Fruit fly (Drosophila melanogaster) whole organism, embryonic: ENCODE data around the gene Ppat-Dpck.

Experiments used
- BtbVII ChIP-seq: fragments of 200-800 bp; sonication (Bioruptor generic); optimal IDR thresholded peaks from 3 replicates; lab custom pipeline; 2017; ENCODE audit warnings: missing biosample characterization, mild to moderate bottlenecking, missing genetic modification characterization
- CG10209 ChIP-seq: fragments of 200-800 bp; sonication (Bioruptor generic); optimal IDR thresholded peaks from 3 replicates; lab custom pipeline; 2017; ENCODE audit warnings: missing biosample characterization, mild to moderate bottlenecking, missing genetic modification characterization, missing genetic modification reagents
- CG10267 ChIP-seq: fragments of 200-800 bp; sonication (Bioruptor generic); optimal IDR thresholded peaks from 2 replicates; lab custom pipeline; 2018; ENCODE audit warnings: missing biosample characterization, mild to moderate bottlenecking, missing genetic modification characterization, moderate library complexity
- CG12155 ChIP-seq: fragments of 200-800 bp; sonication (Bioruptor generic); optimal IDR thresholded peaks from 3 replicates; lab custom pipeline; 2016; ENCODE audit warnings: missing biosample characterization, missing genetic modification characterization
- CG12659 ChIP-seq: fragments of 200-800 bp; sonication (Bioruptor generic); optimal IDR thresholded peaks from 3 replicates; lab custom pipeline; 2017; ENCODE audit warnings: mild to moderate bottlenecking, missing biosample characterization, missing genetic modification reagents, missing genetic modification characterization
- CG12744 ChIP-seq: fragments of 200-800 bp; sonication (Bioruptor generic); optimal IDR thresholded peaks from 2 replicates; lab custom pipeline; 2016; ENCODE audit warnings: missing biosample characterization, missing genetic modification characterization
- CG13123 ChIP-seq: fragments of 200-800 bp; sonication (Bioruptor generic); optimal IDR thresholded peaks from 2 replicates; lab custom pipeline; 2016; ENCODE audit warnings: missing biosample characterization, missing genetic modification characterization
- CG13624 ChIP-seq: fragments of 200-800 bp; sonication (Bioruptor generic); optimal IDR thresholded peaks from 2 replicates; lab custom pipeline; 2016; ENCODE audit warnings: missing biosample characterization, missing genetic modification characterization
- CG14860 ChIP-seq: fragments of 200-800 bp; sonication (Bioruptor generic); IDR thresholded peaks from 3 replicates; pipeline ENCODE4 v1.3.6; 2022; ENCODE audit warnings: missing biosample characterization, missing genetic modification characterization; ENCODE audit not compliant: partially characterized antibody
- CG15011 ChIP-seq: fragments of 200-800 bp; sonication (Bioruptor generic); optimal IDR thresholded peaks from 3 replicates; lab custom pipeline; 2018; ENCODE audit warnings: missing biosample characterization, mild to moderate bottlenecking, missing genetic modification characterization
- CG18262 ChIP-seq: fragments of 200-800 bp; optimal IDR thresholded peaks from 3 replicates; lab custom pipeline; 2019; ENCODE audit warnings: missing biosample characterization, mild to moderate bottlenecking, missing genetic modification characterization, moderate library complexity
- CG30431 ChIP-seq: fragments of 200-800 bp; sonication (Bioruptor generic); optimal IDR thresholded peaks from 2 replicates; lab custom pipeline; 2017; ENCODE audit warnings: missing biosample characterization, missing genetic modification characterization
- CG32532 ChIP-seq: fragments of 200-800 bp; sonication (Bioruptor generic); IDR thresholded peaks from 2 replicates; pipeline ENCODE4 v1.3.6; 2022; ENCODE audit warnings: missing biosample characterization, missing genetic modification characterization
- CG42726 ChIP-seq: fragments of 200-800 bp; sonication (Bioruptor generic); IDR thresholded peaks from 2 replicates; pipeline ENCODE4 v1.3.6; 2022; ENCODE audit warnings: missing biosample characterization, missing genetic modification characterization; ENCODE audit not compliant: partially characterized antibody
- CG4820 ChIP-seq: fragments of 200-800 bp; sonication (Bioruptor generic); optimal IDR thresholded peaks from 3 replicates; lab custom pipeline; 2016; ENCODE audit warnings: missing biosample characterization, missing genetic modification characterization
- CG6765 ChIP-seq: fragments of 200-800 bp; sonication (Bioruptor generic); optimal IDR thresholded peaks from 3 replicates; lab custom pipeline; 2017; ENCODE audit warnings: missing biosample characterization, mild to moderate bottlenecking, missing genetic modification characterization
- CG9797 ChIP-seq: fragments of 200-800 bp; sonication (Bioruptor generic); optimal IDR thresholded peaks from 3 replicates; lab custom pipeline; 2018; ENCODE audit warnings: missing biosample characterization, mild to moderate bottlenecking, missing genetic modification characterization
- D ChIP-seq, 2 experiments: fragments of 200-800 bp in 1 of 2; fragments of >200 bp in 1 of 2; sonication (Bioruptor generic) in 1 of 2; optimal IDR thresholded peaks; 2 replicates in 1 of 2; 3 replicates in 1 of 2; lab custom pipeline; 2017; ENCODE audit warnings: mild to moderate bottlenecking in 1 of 2, missing biosample characterization in 1 of 2, missing genetic modification characterization in 1 of 2, missing genetic modification reagents in 1 of 2
- Dll ChIP-seq: fragments of 200-800 bp; sonication (Bioruptor generic); IDR thresholded peaks from 4 replicates; pipeline ENCODE4 v1.3.6; 2022; ENCODE audit warnings: missing biosample characterization, missing genetic modification characterization; ENCODE audit not compliant: partially characterized antibody
- Drgx ChIP-seq: fragments of 200-800 bp; sonication (Bioruptor generic); IDR thresholded peaks from 2 replicates; pipeline ENCODE4 v1.3.6; 2022; ENCODE audit warnings: missing biosample characterization, missing genetic modification characterization
- Eip74EF ChIP-seq, 2 experiments: fragments of 200-800 bp in 1 of 2; fragments of >200 bp in 1 of 2; sonication (Bioruptor generic) in 1 of 2; optimal IDR thresholded peaks; 2 replicates each; lab custom pipeline; 2017 to 2019; ENCODE audit warnings: missing biosample characterization in 2 of 2, missing genetic modification characterization in 2 of 2, mild to moderate bottlenecking in 1 of 2, moderate library complexity in 1 of 2
- Elba2 ChIP-seq: fragments of 200-800 bp; sonication (Bioruptor generic); optimal IDR thresholded peaks from 3 replicates; lab custom pipeline; 2016; ENCODE audit warnings: missing biosample characterization, missing genetic modification characterization
- Ets97D ChIP-seq: fragments of 200-800 bp; sonication (Bioruptor generic); optimal IDR thresholded peaks from 3 replicates; lab custom pipeline; 2016; ENCODE audit warnings: missing biosample characterization, missing genetic modification characterization
- GATAe ChIP-seq: fragments of 200-800 bp; sonication (Bioruptor generic); conservative IDR thresholded peaks from 2 replicates; pipeline ENCODE4 v1.3.6; 2022; ENCODE audit warnings: missing biosample characterization, missing genetic modification characterization
- HmgD ChIP-seq: fragments of 200-800 bp; sonication (Bioruptor generic); optimal IDR thresholded peaks from 3 replicates; lab custom pipeline; 2016; ENCODE audit warnings: missing biosample characterization, missing genetic modification characterization
- Hr51 ChIP-seq, 2 experiments: fragments of 200-800 bp; sonication (Bioruptor generic); optimal IDR thresholded peaks; 2 replicates in 1 of 2; 3 replicates in 1 of 2; lab custom pipeline; 2016 to 2018; ENCODE audit warnings: missing biosample characterization in 2 of 2, missing genetic modification characterization in 2 of 2, mild to moderate bottlenecking in 1 of 2, moderate library complexity in 1 of 2
- Kr ChIP-seq: fragments of 200-800 bp; sonication (Bioruptor generic); optimal IDR thresholded peaks from 2 replicates; lab custom pipeline; 2017; ENCODE audit warnings: missing biosample characterization, mild to moderate bottlenecking, missing genetic modification characterization
- Med ChIP-seq: fragments of 200-800 bp; sonication (Bioruptor generic); peaks from one replicate; lab custom pipeline; 2016; ENCODE audit warnings: missing biosample characterization, missing genetic modification characterization, mild to moderate bottlenecking, inconsistent platforms, moderate library complexity
- Mes4 ChIP-seq: fragments of 200-800 bp; sonication (Bioruptor generic); optimal IDR thresholded peaks from 2 replicates; lab custom pipeline; 2016; ENCODE audit warnings: missing biosample characterization, missing genetic modification characterization
- Side ChIP-seq: fragments of 200-800 bp; sonication (Bioruptor generic); optimal IDR thresholded peaks from 2 replicates; lab custom pipeline; 2016; ENCODE audit warnings: missing biosample characterization, missing genetic modification characterization
- Spps ChIP-seq: fragments of 200-800 bp; sonication (Bioruptor generic); optimal IDR thresholded peaks from 2 replicates; lab custom pipeline; 2018; ENCODE audit warnings: missing biosample characterization, mild to moderate bottlenecking, missing genetic modification characterization
- Sry-β ChIP-seq: fragments of 200-800 bp; sonication (Bioruptor generic); optimal IDR thresholded peaks from 2 replicates; lab custom pipeline; 2018; ENCODE audit warnings: missing biosample characterization, mild to moderate bottlenecking, missing genetic modification characterization, moderate library complexity
- Stat92E ChIP-seq, 3 experiments: fragments of >200 bp in 2 of 3; fragments of 200-800 bp in 1 of 3; sonication (Bioruptor generic) in 1 of 3; optimal IDR thresholded peaks; 2 replicates each; lab custom pipeline; 2017 to 2019; ENCODE audit warnings: missing biosample characterization in 3 of 3, missing genetic modification characterization in 3 of 3, mild to moderate bottlenecking in 1 of 3, moderate library complexity in 1 of 3
- ash1 ChIP-seq: fragments of 200-800 bp; sonication (Bioruptor generic); optimal IDR thresholded peaks from 2 replicates; lab custom pipeline; 2018; ENCODE audit warnings: missing biosample characterization, mild to moderate bottlenecking, missing genetic modification characterization
- cato ChIP-seq: fragments of 200-800 bp; sonication (Bioruptor generic); optimal IDR thresholded peaks from 2 replicates; lab custom pipeline; 2016; ENCODE audit warnings: missing biosample characterization, missing genetic modification characterization, borderline replicate concordance
- fd3F ChIP-seq: fragments of 200-800 bp; sonication (Bioruptor generic); optimal IDR thresholded peaks from 2 replicates; lab custom pipeline; 2018; ENCODE audit warnings: missing biosample characterization, mild to moderate bottlenecking, missing genetic modification characterization, moderate library complexity
- fru ChIP-seq: fragments of >200 bp; optimal IDR thresholded peaks from 2 replicates; lab custom pipeline; 2017
- gro ChIP-seq: fragments of 200-800 bp; sonication (Bioruptor generic); optimal IDR thresholded peaks from 2 replicates; lab custom pipeline; 2016; ENCODE audit warnings: missing biosample characterization, missing genetic modification characterization
- kni ChIP-seq: fragments of 200-800 bp; sonication (Bioruptor generic); optimal IDR thresholded peaks from 3 replicates; lab custom pipeline; 2017; ENCODE audit warnings: mild to moderate bottlenecking, missing biosample characterization, missing genetic modification reagents, missing genetic modification characterization
- maf-S ChIP-seq: fragments of 200-800 bp; sonication (Bioruptor generic); optimal IDR thresholded peaks from 2 replicates; lab custom pipeline; 2016; ENCODE audit warnings: missing biosample characterization, missing genetic modification characterization
- odd ChIP-seq: fragments of 200-800 bp; sonication (Bioruptor generic); optimal IDR thresholded peaks from 2 replicates; lab custom pipeline; 2017; ENCODE audit warnings: missing biosample characterization, mild to moderate bottlenecking, missing genetic modification characterization
- onecut ChIP-seq: fragments of 200-800 bp; sonication (Bioruptor generic); IDR thresholded peaks from 2 replicates; pipeline ENCODE4 v1.3.6; 2022; ENCODE audit warnings: missing biosample characterization, missing genetic modification characterization
- pan ChIP-seq, 4 experiments: fragments of >200 bp in 3 of 4; fragments of 200-800 bp in 1 of 4; sonication (Bioruptor generic) in 1 of 4; optimal IDR thresholded peaks in 3 of 4; IDR thresholded peaks in 1 of 4; 2 replicates each; pipeline versions ENCODE4 v1.3.6 to Lab custom; 2017 to 2022; ENCODE audit warnings: missing biosample characterization in 2 of 4, missing genetic modification characterization in 2 of 4, mixed read lengths in 1 of 4
- rib ChIP-seq: fragments of 200-800 bp; sonication (Bioruptor generic); IDR thresholded peaks from 2 replicates; pipeline ENCODE4 v1.3.6; 2022; ENCODE audit warnings: missing biosample characterization, missing genetic modification characterization
- tin ChIP-seq: fragments of 200-800 bp; sonication (Bioruptor generic); optimal IDR thresholded peaks from 3 replicates; lab custom pipeline; 2016; ENCODE audit warnings: missing biosample characterization, missing genetic modification characterization
- vfl ChIP-seq: fragments of 200-800 bp; sonication (Bioruptor generic); optimal IDR thresholded peaks from 2 replicates; lab custom pipeline; 2016; ENCODE audit warnings: missing biosample characterization, missing genetic modification characterization
- zen ChIP-seq: fragments of 200-800 bp; sonication (Bioruptor generic); optimal IDR thresholded peaks from 3 replicates; lab custom pipeline; 2018; ENCODE audit warnings: missing biosample characterization, mild to moderate bottlenecking, missing genetic modification characterization, moderate library complexity

Gene Ppat-Dpck

DNA sequence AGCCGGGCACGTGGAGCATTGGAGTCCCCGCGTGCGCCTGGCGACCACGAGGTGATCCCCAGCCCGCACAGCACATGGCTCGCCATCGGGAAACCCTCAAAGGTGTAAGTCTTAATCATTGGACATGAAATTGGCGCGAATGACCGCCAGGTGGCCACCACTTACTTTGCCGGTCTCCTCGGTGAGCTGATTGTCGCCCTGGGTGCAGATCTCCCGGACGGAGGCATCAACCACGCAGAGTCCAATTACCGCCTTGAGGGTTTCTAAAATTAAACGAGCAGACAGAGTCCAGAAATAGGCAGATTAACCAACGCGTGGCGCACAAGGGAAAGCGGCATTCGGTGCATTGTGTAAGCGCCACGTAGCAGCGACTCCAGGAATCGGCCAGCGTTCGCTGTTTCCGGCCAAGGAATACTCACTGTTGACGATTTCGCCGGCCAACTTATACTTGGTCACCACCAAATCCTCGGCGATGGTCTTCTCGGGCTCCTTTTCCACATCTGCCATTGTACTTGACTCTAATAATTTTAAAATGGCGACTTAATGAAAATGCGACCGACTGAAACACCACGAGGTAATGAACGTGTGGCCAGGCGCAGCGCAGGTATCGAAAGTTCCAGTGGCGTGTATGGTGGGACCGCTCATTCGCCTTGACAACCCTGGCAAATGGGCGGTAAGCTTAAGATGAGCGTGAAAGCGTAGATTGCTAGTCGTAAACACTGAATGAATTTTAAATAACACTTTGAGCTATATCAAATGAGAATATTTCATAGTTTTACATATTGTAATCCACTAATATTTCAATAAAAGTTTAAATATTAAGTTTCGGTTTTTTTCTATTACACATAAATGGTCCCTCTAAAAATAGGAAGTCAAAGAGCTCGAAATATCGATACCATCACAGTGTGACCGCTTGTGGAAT, 3.4 kb downstream of the Ppat-Dpck start, which contains the start of gene CG10576 (continued):
- no peak for TF ChIP-seq fd3F (GFP tag; lab: Kevin White, UChicago)
- TF ChIP-seq D (optimal IDR thresholded peaks at IDR 0.05; lab: Kevin White, UChicago), result peak; percentile 54
- no peak for TF ChIP-seq D (GFP tag; optimal IDR thresholded peaks at IDR 0.05; lab: Kevin White, UChicago)
- TF ChIP-seq Spps (tag; lab: Kevin White, UChicago), result no peak
- no peak for TF ChIP-seq CG42726 (GFP tag; lab: Robert Waterston, UW)
- TF ChIP-seq Dll (GFP tag; lab: Robert Waterston, UW), result peak; percentile 73
- no peak for TF ChIP-seq BtbVII (GFP tag; lab: Kevin White, UChicago)
- no peak for TF ChIP-seq maf-S (GFP tag; lab: Kevin White, UChicago)
- TF ChIP-seq CG10209 (GFP tag; lab: Kevin White, UChicago), result no peak
- TF ChIP-seq CG12659, result peak; percentile 79
- TF ChIP-seq Drgx, result no peak
- TF ChIP-seq CG10267 (tag; lab: Kevin White, UChicago), result peak; percentile 58
- TF ChIP-seq cato, result no peak
- no peak for TF ChIP-seq CG12744 (GFP tag; lab: Kevin White, UChicago)
- no peak for TF ChIP-seq Kr
- TF ChIP-seq CG30431, result no peak
- TF ChIP-seq CG32532 (GFP tag; lab: Robert Waterston, UW), result 0 out of 2 replicates have a peak, but pooled peaks have one; percentile 26
- no peak for TF ChIP-seq pan (optimal IDR thresholded peaks at IDR 0.05; lab: Kevin White, UChicago)
- TF ChIP-seq pan (GFP tag; optimal IDR thresholded peaks at IDR 0.05 in 1 of 2, IDR thresholded peaks at IDR 0.05 in 1 of 2), result no peak
- TF ChIP-seq Hr51 (GFP tag; optimal IDR thresholded peaks at IDR 0.05; lab: Kevin White, UChicago), result no peak
- TF ChIP-seq CG15011 (GFP tag; lab: Kevin White, UChicago), result no peak
- no peak for TF ChIP-seq Sry-β (GFP tag; lab: Kevin White, UChicago)
- no peak for TF ChIP-seq Mes4 (GFP tag; lab: Kevin White, UChicago)
- TF ChIP-seq Elba2 (GFP tag; lab: Kevin White, UChicago), result peak; percentile 0
- no peak for TF ChIP-seq onecut (GFP tag; lab: Robert Waterston, UW)
- no peak for TF ChIP-seq CG6765
- TF ChIP-seq vfl (GFP tag; lab: Kevin White, UChicago), result no peak
- TF ChIP-seq CG12155 (GFP tag; lab: Kevin White, UChicago), result peak; percentile 18
- TF ChIP-seq ash1 (GFP tag; lab: Kevin White, UChicago), result no peak
- no peak for TF ChIP-seq HmgD (GFP tag; lab: Kevin White, UChicago)
- TF ChIP-seq CG14860 (GFP tag; lab: Robert Waterston, UW), result 0 out of 3 replicates have a peak, but pooled peaks have one; percentile 43
- no peak for TF ChIP-seq gro (GFP tag; lab: Kevin White, UChicago)
- no peak for TF ChIP-seq CG4820 (GFP tag; lab: Kevin White, UChicago)
- peak; percentile 63 for TF ChIP-seq CG13624 (GFP tag; lab: Kevin White, UChicago)
- TF ChIP-seq tin (GFP tag; lab: Kevin White, UChicago), result no peak
- TF ChIP-seq Eip74EF (GFP tag; optimal IDR thresholded peaks at IDR 0.05; lab: Kevin White, UChicago), result no peak
- peak; percentile 98 for TF ChIP-seq CG9797 (GFP tag; lab: Kevin White, UChicago)
- no peak for TF ChIP-seq CG18262
- no peak for TF ChIP-seq Stat92E (GFP tag; optimal IDR thresholded peaks at IDR 0.05; lab: Kevin White, UChicago)
- no peak for TF ChIP-seq GATAe (GFP tag; lab: Robert Waterston, UW)
- no peak for TF ChIP-seq CG13123 (GFP tag; lab: Kevin White, UChicago)
- TF ChIP-seq rib (GFP tag; lab: Robert Waterston, UW), result no peak
- no peak for TF ChIP-seq kni (GFP tag; lab: Kevin White, UChicago)
- no peak for TF ChIP-seq odd (GFP tag; lab: Kevin White, UChicago)
- TF ChIP-seq zen (tag; lab: Kevin White, UChicago), result no peak
- TF ChIP-seq Side (GFP tag; lab: Kevin White, UChicago), result peak; percentile 14
- peak; percentile 73 for TF ChIP-seq Ets97D (GFP tag; lab: Kevin White, UChicago)
- no peak for TF ChIP-seq fru
- TF ChIP-seq Med (GFP tag; lab: Kevin White, UChicago), result peak; percentile 86
